Fruit fly (Drosophila melanogaster): ENCODE data around the gene Vps13D.

Vps13D gene

dm6 chr3L:12813907-12814306 is 59.1 kb downstream of the Vps13D start, which contains the start of the genes Sf3a2 and CG42588:
Gene Sf3a2 (minus strand): TSS chr3L:12814019.
Gene CG42588 (plus strand): TSS chr3L:12814254.
- TF ChIP-seq CG11762 (GFP tag; optimal IDR thresholded peaks at IDR 0.05; ENCODE audit: insufficient read depth) (peak; percentile 6), lz (GFP tag; optimal IDR thresholded peaks at IDR 0.05) (peak; percentile 50), CG11902 (GFP tag; optimal IDR thresholded peaks at IDR 0.05) (peak; percentile 28), Sox15 (GFP tag; optimal IDR thresholded peaks at IDR 0.05) (peak; percentile 39), pdm3 (GFP tag; optimal IDR thresholded peaks at IDR 0.05) (no peak), CG3032 (tag; optimal IDR thresholded peaks at IDR 0.05) (peak; percentile 58), CG31627 (GFP tag; optimal IDR thresholded peaks at IDR 0.05) (peak; percentile 60), CG15336 (GFP tag; IDR thresholded peaks at IDR 0.05) (0 out of 2 replicates have a peak, but pooled peaks have one; percentile 20), esn (GFP tag; optimal IDR thresholded peaks at IDR 0.05) (peak; percentile 52), CG6163 (GFP tag; IDR thresholded peaks at IDR 0.05) (no peak), CG7368 (GFP tag; optimal IDR thresholded peaks at IDR 0.05) (no peak)

DNA sequence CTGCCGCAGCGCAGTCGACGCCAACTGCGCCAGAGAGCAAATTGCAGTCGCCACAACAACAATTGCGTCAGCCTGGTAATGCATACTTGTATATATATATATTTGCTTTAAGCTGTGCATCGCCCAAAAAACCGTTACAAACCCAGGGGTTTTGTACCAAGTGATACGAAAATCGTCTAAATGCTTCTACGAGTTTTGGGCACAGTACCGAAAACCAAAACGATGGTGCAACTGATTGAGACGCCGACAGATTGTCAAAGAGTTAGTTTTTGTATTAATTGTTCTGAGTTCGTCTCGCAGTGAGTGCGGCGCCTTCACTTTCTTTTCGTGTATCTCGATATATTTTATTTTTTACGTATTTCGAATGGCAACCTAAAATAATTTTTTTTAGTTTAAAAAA is 60.0 kb downstream of the Vps13D start:
- no peak for TF ChIP-seq Met (GFP tag; optimal IDR thresholded peaks at IDR 0.05)
- TF ChIP-seq CG10631 (GFP tag; optimal IDR thresholded peaks at IDR 0.05) = no peak
- no peak for TF ChIP-seq Eip78C (GFP tag)
- TF ChIP-seq CG32006 (GFP tag; optimal IDR thresholded peaks at IDR 0.05) = no peak
- TF ChIP-seq Smox (GFP tag; optimal IDR thresholded peaks at IDR 0.05) = no peak
- TF ChIP-seq CG3919 (GFP tag; optimal IDR thresholded peaks at IDR 0.05) = no peak
- TF ChIP-seq spab (GFP tag; optimal IDR thresholded peaks at IDR 0.05) = no peak
- no peak for TF ChIP-seq net (GFP tag; optimal IDR thresholded peaks at IDR 0.05)
- no peak for TF ChIP-seq topi (GFP tag; optimal IDR thresholded peaks at IDR 0.05)
- no peak for TF ChIP-seq CG6854 (GFP tag; optimal IDR thresholded peaks at IDR 0.05)
- no peak for TF ChIP-seq Ets96B (tag; optimal IDR thresholded peaks at IDR 0.05)
- no peak for TF ChIP-seq fd59A (GFP tag; optimal IDR thresholded peaks at IDR 0.05)
- TF ChIP-seq CG6276 (GFP tag; optimal IDR thresholded peaks at IDR 0.05) = no peak
- no peak for TF ChIP-seq Hr4 (GFP tag; optimal IDR thresholded peaks at IDR 0.05)
- no peak for TF ChIP-seq fkh (GFP tag; optimal IDR thresholded peaks at IDR 0.05)
- no peak for TF ChIP-seq CG15336 (GFP tag; IDR thresholded peaks at IDR 0.05)
- no peak for TF ChIP-seq Eip75B (GFP tag; optimal IDR thresholded peaks at IDR 0.05)
- no peak for TF ChIP-seq CG8319 (GFP tag; optimal IDR thresholded peaks at IDR 0.05)
- TF ChIP-seq lz (GFP tag; optimal IDR thresholded peaks at IDR 0.05) = no peak

dm6 chr3L:12815756-12816155 is 60.9 kb downstream of the Vps13D start:
- TF ChIP-seq CG15336 (GFP tag; IDR thresholded peaks at IDR 0.05) = peak; percentile 11; the same call in 1 of the 2 replicates
- no peak for TF ChIP-seq CG3919 (GFP tag; optimal IDR thresholded peaks at IDR 0.05)
